Fruit fly (Drosophila melanogaster) whole organism, pupa: Measurements from ENCODE around the gene Rack1.

ENCODE experiments used
- CG10348 ChIP-seq: fragments of 200-800 bp; sonication (Bioruptor generic); IDR thresholded peaks from 2 replicates; pipeline ENCODE4 v1.3.6; 2022; ENCODE audit warnings: missing biosample characterization, missing genetic modification characterization
- CG12605 ChIP-seq: fragments of 200-800 bp; sonication (Bioruptor generic); IDR thresholded peaks from 2 replicates; pipeline ENCODE4 v1.3.6; 2022; ENCODE audit warnings: missing biosample characterization, missing genetic modification characterization
- CG13204 ChIP-seq: fragments of 200-800 bp; sonication (Bioruptor generic); optimal IDR thresholded peaks from 2 replicates; lab custom pipeline; 2018; ENCODE audit warnings: missing biosample characterization, mild to moderate bottlenecking, missing genetic modification characterization, moderate library complexity
- CG14655 ChIP-seq: fragments of 200-800 bp; sonication (Bioruptor generic); optimal IDR thresholded peaks from 3 replicates; lab custom pipeline; 2017; ENCODE audit warnings: mild to moderate bottlenecking, missing biosample characterization, missing genetic modification reagents, missing genetic modification characterization
- CG15710 ChIP-seq: fragments of 200-800 bp; sonication (Bioruptor generic); optimal IDR thresholded peaks from 2 replicates; lab custom pipeline; 2018; ENCODE audit warnings: missing biosample characterization, mild to moderate bottlenecking, missing genetic modification characterization, moderate library complexity
- CG17806 ChIP-seq: fragments of 200-800 bp; sonication (Bioruptor generic); optimal IDR thresholded peaks from 2 replicates; lab custom pipeline; 2018; ENCODE audit warnings: missing biosample characterization, mild to moderate bottlenecking, missing genetic modification characterization, moderate library complexity
- CG32121 ChIP-seq: fragments of 200-800 bp; sonication (Bioruptor generic); IDR thresholded peaks from 2 replicates; pipeline ENCODE4 v1.3.6; 2022; ENCODE audit warnings: missing biosample characterization, missing genetic modification characterization
- CG34367 ChIP-seq: fragments of 200-800 bp; sonication (Bioruptor generic); optimal IDR thresholded peaks from 2 replicates; lab custom pipeline; 2018; ENCODE audit warnings: missing biosample characterization, mild to moderate bottlenecking, missing genetic modification characterization
- CG4496 ChIP-seq: fragments of 200-800 bp; sonication (Bioruptor generic); IDR thresholded peaks from 3 replicates; pipeline ENCODE4 v1.3.6; 2022; ENCODE audit warnings: missing biosample characterization, missing genetic modification characterization
- CG8159 ChIP-seq: fragments of 200-800 bp; sonication (Bioruptor generic); optimal IDR thresholded peaks from 3 replicates; lab custom pipeline; 2018; ENCODE audit warnings: missing biosample characterization, mild to moderate bottlenecking, missing genetic modification characterization, moderate library complexity
- CG8301 ChIP-seq: fragments of 200-800 bp; sonication (Bioruptor generic); optimal IDR thresholded peaks from 2 replicates; lab custom pipeline; 2018; ENCODE audit warnings: missing biosample characterization, mild to moderate bottlenecking, missing genetic modification characterization
- CG9948 ChIP-seq: fragments of 200-800 bp; sonication (Bioruptor generic); optimal IDR thresholded peaks from 2 replicates; lab custom pipeline; 2018; ENCODE audit warnings: missing biosample characterization, mild to moderate bottlenecking, missing genetic modification characterization, moderate library complexity
- D1 ChIP-seq: fragments of 200-800 bp; sonication (Bioruptor generic); optimal IDR thresholded peaks from 2 replicates; lab custom pipeline; 2018; ENCODE audit warnings: missing biosample characterization, mild to moderate bottlenecking, missing genetic modification characterization, moderate library complexity
- EcR ChIP-seq: fragments of 200-800 bp; sonication (Bioruptor generic); optimal IDR thresholded peaks from 3 replicates; lab custom pipeline; 2019; ENCODE audit warnings: missing biosample characterization, missing genetic modification characterization, mild to moderate bottlenecking, moderate library complexity, missing genetic modification reagents
- Ets98B ChIP-seq: fragments of 200-800 bp; sonication (Bioruptor generic); IDR thresholded peaks from 2 replicates; pipeline ENCODE4 v1.3.6; 2022; ENCODE audit warnings: missing biosample characterization, missing genetic modification characterization
- Pif1A ChIP-seq: fragments of 200-800 bp; sonication (Bioruptor generic); optimal IDR thresholded peaks from 3 replicates; lab custom pipeline; 2016; ENCODE audit warnings: missing biosample characterization, missing genetic modification characterization
- Pif1B ChIP-seq: fragments of 200-800 bp; sonication (Bioruptor generic); optimal IDR thresholded peaks from 3 replicates; lab custom pipeline; 2016; ENCODE audit warnings: missing biosample characterization, missing genetic modification characterization
- Snoo ChIP-seq: fragments of 200-800 bp; sonication (Bioruptor generic); optimal IDR thresholded peaks from 3 replicates; lab custom pipeline; 2017; ENCODE audit warnings: missing biosample characterization, mild to moderate bottlenecking, missing genetic modification characterization, inconsistent platforms
- fd96Ca ChIP-seq: fragments of 200-800 bp; sonication (Bioruptor generic); IDR thresholded peaks from 3 replicates; pipeline ENCODE4 v1.3.6; 2022; ENCODE audit warnings: missing biosample characterization, missing genetic modification characterization
- gl ChIP-seq: fragments of 200-800 bp; sonication (Bioruptor generic); optimal IDR thresholded peaks from 2 replicates; lab custom pipeline; 2018; ENCODE audit warnings: missing biosample characterization, mild to moderate bottlenecking, missing genetic modification characterization
- rn ChIP-seq: fragments of 200-800 bp; sonication (Bioruptor generic); IDR thresholded peaks from 2 replicates; pipeline ENCODE4 v1.3.6; 2022; ENCODE audit warnings: missing biosample characterization, missing genetic modification characterization

The Rack1 gene

dm6 chr2L:7871821-7872524 is 44.9 kb upstream of the Rack1 start:
- TF ChIP-seq CG9948 (tag; lab: Kevin White, UChicago) (peak; percentile 50), CG10348 (no peak), Pif1A (peak; percentile 14), EcR (GFP tag; lab: Kevin White, UChicago) (no peak), CG8159 (tag; lab: Kevin White, UChicago) (peak; percentile 43), CG17806 (peak; percentile 29), D1 (no peak), CG14655 (GFP tag; lab: Kevin White, UChicago) (peak; percentile 60), Pif1B (GFP tag; lab: Kevin White, UChicago) (no peak), CG12605 (GFP tag; lab: Robert Waterston, UW) (0 out of 2 replicates have a peak, but pooled peaks have one; percentile 13), CG15710 (tag; lab: Kevin White, UChicago) (peak; percentile 19), CG4496 (GFP tag; lab: Robert Waterston, UW) (0 out of 3 replicates have a peak, but pooled peaks have one; percentile 10), CG8301 (tag; lab: Kevin White, UChicago) (peak; percentile 57), CG34367 (tag; lab: Kevin White, UChicago) (no peak), CG32121 (GFP tag; lab: Robert Waterston, UW) (0 out of 2 replicates have a peak, but pooled peaks have one; percentile 15)

- 0 out of 3 replicates have a peak, but pooled peaks have one; percentile 15 for TF ChIP-seq CG4496 (GFP tag; lab: Robert Waterston, UW)
- TF ChIP-seq fd96Ca: peak; percentile 24; the same call in 1 of the 3 replicates
- TF ChIP-seq CG14655 (GFP tag; lab: Kevin White, UChicago): no peak
These were observed 44.2 kb upstream of the Rack1 start, which contains the start of gene Proc for dm6 chr2L:7871332-7871731. Gene Proc (minus strand): TSS chr2L:7871432.

dm6 chr2L:7870212-7870611 is 43.1 kb upstream of the Rack1 start:
- TF ChIP-seq EcR (GFP tag; lab: Kevin White, UChicago) (peak; percentile 70), fd96Ca (0 out of 3 replicates have a peak, but pooled peaks have one; percentile 17), CG15710 (tag; lab: Kevin White, UChicago) (no peak)

- TF ChIP-seq CG14655 (GFP tag; lab: Kevin White, UChicago) (peak; percentile 35), CG10348 (no peak), CG12605 (GFP tag; lab: Robert Waterston, UW) (no peak), Pif1B (GFP tag; lab: Kevin White, UChicago) (no peak), CG9948 (tag; lab: Kevin White, UChicago) (peak; percentile 63), fd96Ca (no peak; the same call in 2 of the 3 replicates), Pif1A (peak; percentile 17), D1 (no peak), CG8301 (tag; lab: Kevin White, UChicago) (peak; percentile 21), CG8159 (tag; lab: Kevin White, UChicago) (peak; percentile 58), CG13204 (GFP tag; lab: Kevin White, UChicago) (no peak), CG15710 (tag; lab: Kevin White, UChicago) (peak; percentile 8), EcR (GFP tag; lab: Kevin White, UChicago) (no peak), gl (tag; lab: Kevin White, UChicago) (no peak), Snoo (tag; lab: Kevin White, UChicago) (no peak), CG34367 (tag; lab: Kevin White, UChicago) (peak; percentile 37), Ets98B (no peak), CG4496 (GFP tag; lab: Robert Waterston, UW) (0 out of 3 replicates have a peak, but pooled peaks have one; percentile 50), rn (no peak), CG17806 (peak; percentile 64), CG32121 (GFP tag; lab: Robert Waterston, UW) (no peak)
These were observed 41.5 kb upstream of the Rack1 start for dm6 chr2L:7868608-7869007.

dm6 chr2L:7861733-7862132 is 34.6 kb upstream of the Rack1 start:
- TF ChIP-seq CG15710 (tag; lab: Kevin White, UChicago) (no peak), rn (no peak), CG14655 (GFP tag; lab: Kevin White, UChicago) (no peak), Ets98B (no peak), fd96Ca (no peak)

- no peak for TF ChIP-seq CG4496 (GFP tag; lab: Robert Waterston, UW)
- no peak for TF ChIP-seq fd96Ca
- TF ChIP-seq D1: no peak
- TF ChIP-seq Snoo (tag; lab: Kevin White, UChicago): no peak
- no peak for TF ChIP-seq EcR (GFP tag; lab: Kevin White, UChicago)
- TF ChIP-seq CG15710 (tag; lab: Kevin White, UChicago): no peak
- TF ChIP-seq, all 21 proteins: peak for 0
These were observed 33.6 kb upstream of the Rack1 start, which contains the start of gene TwdlE for dm6 chr2L:7860739-7861138. Gene TwdlE (minus strand): TSS chr2L:7860839.
